Worm (Caenorhabditis elegans): ENCODE measurements around the gene ztf-31.

Gene ztf-31

ce11 chrIII:7272088-7272487 lies 30.9 kb downstream of the ztf-31 start (continued):
- peak; percentile 69 for TF ChIP-seq hmg-1.1 (GFP tag; IDR thresholded peaks at IDR 0.05)
- no peak for TF ChIP-seq zip-2 (tag; optimal IDR thresholded peaks at IDR 0.05)
- peak; percentile 51 for TF ChIP-seq rbr-2 (tag; optimal IDR thresholded peaks at IDR 0.05)
- no peak for TF ChIP-seq lin-39 (tag; optimal IDR thresholded peaks at IDR 0.05)
- TF ChIP-seq ctbp-1 (GFP tag; IDR thresholded peaks at IDR 0.05): no peak
- TF ChIP-seq nhr-111 (GFP tag; optimal IDR thresholded peaks at IDR 0.05): no peak
- peak; percentile 40 for TF ChIP-seq nhr-28 (tag; optimal IDR thresholded peaks at IDR 0.05)
- TF ChIP-seq dpl-1 (GFP tag; optimal IDR thresholded peaks at IDR 0.05): peak; percentile 18
- no peak for TF ChIP-seq Y75B8A.6 (GFP tag; IDR thresholded peaks at IDR 0.05)
- TF ChIP-seq ceh-82 (tag; optimal IDR thresholded peaks at IDR 0.05): no peak
- no peak for TF ChIP-seq attf-4 (tag; optimal IDR thresholded peaks at IDR 0.05)
- no peak for TF ChIP-seq F44E2.7 (GFP tag; IDR thresholded peaks at IDR 0.05)
- no peak for TF ChIP-seq duxl-1 (tag; optimal IDR thresholded peaks at IDR 0.05; ENCODE audit: poor library complexity)
- TF ChIP-seq dmd-9 (GFP tag; IDR thresholded peaks at IDR 0.05): no peak
- TF ChIP-seq egl-43 (GFP tag; IDR thresholded peaks at IDR 0.05): no peak
- TF ChIP-seq F10B5.3 (tag; optimal IDR thresholded peaks at IDR 0.05): no peak
- TF ChIP-seq daf-16 (GFP tag; optimal IDR thresholded peaks at IDR 0.05): no peak
- peak; percentile 21 for TF ChIP-seq daf-16 (tag; optimal IDR thresholded peaks at IDR 0.05)
- TF ChIP-seq dmd-8 (GFP tag; IDR thresholded peaks at IDR 0.05): no peak
- TF ChIP-seq vab-7 (GFP tag; IDR thresholded peaks at IDR 0.05): no peak
- TF ChIP-seq F37D6.2 (tag; optimal IDR thresholded peaks at IDR 0.05): no peak
- TF ChIP-seq zip-11 (GFP tag; IDR thresholded peaks at IDR 0.05): no peak
- peak; percentile 26 for TF ChIP-seq ztf-7 (tag; optimal IDR thresholded peaks at IDR 0.05)
- peak in 1 of 2 experiments; percentile 84 for TF ChIP-seq mdl-1 (tag; optimal IDR thresholded peaks at IDR 0.05)
- no peak for TF ChIP-seq spr-1 (tag; optimal IDR thresholded peaks at IDR 0.05)
- TF ChIP-seq ceh-44 (GFP tag; IDR thresholded peaks at IDR 0.05): no peak
- no peak for TF ChIP-seq php-3 (GFP tag; IDR thresholded peaks at IDR 0.05)
- peak; percentile 41; the same call in 1 of the 2 replicates for TF ChIP-seq arid-1 (GFP tag; conservative IDR thresholded peaks at IDR 0.05)
- TF ChIP-seq T20F7.1 (GFP tag; optimal IDR thresholded peaks at IDR 0.05): no peak
- TF ChIP-seq lir-3 (tag; optimal IDR thresholded peaks at IDR 0.05): no peak
- no peak for TF ChIP-seq daf-8 (GFP tag; IDR thresholded peaks at IDR 0.05)
- no peak for TF ChIP-seq unc-39 (tag; optimal IDR thresholded peaks at IDR 0.05)
- TF ChIP-seq R02D3.7 (tag; optimal IDR thresholded peaks at IDR 0.05): no peak
- peak in 1 of 2 experiments; percentile 11 for TF ChIP-seq unc-62 (GFP tag; optimal IDR thresholded peaks at IDR 0.05 in 1 of 2)
- TF ChIP-seq unc-62 (tag; optimal IDR thresholded peaks at IDR 0.05): no peak
- TF ChIP-seq tag-97 (GFP tag; IDR thresholded peaks at IDR 0.05): no peak
- no peak for TF ChIP-seq zag-1 (tag; optimal IDR thresholded peaks at IDR 0.05)
- TF ChIP-seq lin-29 (GFP tag; IDR thresholded peaks at IDR 0.05): no peak
- TF ChIP-seq dmd-6 (GFP tag; IDR thresholded peaks at IDR 0.05): peak; percentile 66
- TF ChIP-seq skn-1 (tag; optimal IDR thresholded peaks at IDR 0.05): no peak
- TF ChIP-seq mxl-3 (GFP tag; optimal IDR thresholded peaks at IDR 0.05): peak; percentile 34
- no peak for TF ChIP-seq lim-7 (GFP tag; IDR thresholded peaks at IDR 0.05)
- TF ChIP-seq nhr-48 (tag; optimal IDR thresholded peaks at IDR 0.05): no peak
- TF ChIP-seq F26F4.8 (GFP tag; conservative IDR thresholded peaks at IDR 0.05): no peak
- TF ChIP-seq saeg-2 (GFP tag; IDR thresholded peaks at IDR 0.05): no peak
- no peak for TF ChIP-seq D1046.2 (GFP tag; IDR thresholded peaks at IDR 0.05)
- TF ChIP-seq nhr-41 (GFP tag; IDR thresholded peaks at IDR 0.05): no peak
- TF ChIP-seq nhr-42 (GFP tag; IDR thresholded peaks at IDR 0.05): no peak
- TF ChIP-seq mdt-29 (GFP tag; IDR thresholded peaks at IDR 0.05): peak; percentile 61; the same call in 1 of the 2 replicates
- TF ChIP-seq daf-12 (tag; optimal IDR thresholded peaks at IDR 0.05): no peak
- TF ChIP-seq aha-1 (tag): peak; percentile 43
- TF ChIP-seq snpc-1.2 (GFP tag; IDR thresholded peaks at IDR 0.05): no peak
- no peak for TF ChIP-seq set-16 (GFP tag; IDR thresholded peaks at IDR 0.05)
- TF ChIP-seq nhr-237 (tag; optimal IDR thresholded peaks at IDR 0.05): no peak
